Fruit fly (Drosophila melanogaster): ENCODE results near the gene CG42728.

dm6 chr3L:15510787-15511186 is 17.2 kb downstream of the CG42728 start, which contains the start of gene MsrA:
- TF ChIP-seq OdsH (GFP tag; optimal IDR thresholded peaks at IDR 0.05) (peak; percentile 16), Hr78 (GFP tag; optimal IDR thresholded peaks at IDR 0.05) (no peak), Abd-B (GFP tag; optimal IDR thresholded peaks at IDR 0.05) (no peak), Dfd (GFP tag; optimal IDR thresholded peaks at IDR 0.05) (no peak), fru (GFP tag; optimal IDR thresholded peaks at IDR 0.05) (no peak), usp (GFP tag; optimal IDR thresholded peaks at IDR 0.05) (no peak), psq (GFP tag; optimal IDR thresholded peaks at IDR 0.05) (no peak), Jra (GFP tag; optimal IDR thresholded peaks at IDR 0.05) (no peak), dmrt93B (GFP tag; optimal IDR thresholded peaks at IDR 0.05) (no peak), CG9705 (GFP tag; optimal IDR thresholded peaks at IDR 0.05) (no peak), h (GFP tag; optimal IDR thresholded peaks at IDR 0.05) (peak; percentile 28), HLH106 (tag; optimal IDR thresholded peaks at IDR 0.05) (no peak)

All from whole organism, wandering third instar larva.